Fruit fly (Drosophila melanogaster): ENCODE data around the gene CG18666.

dm6 chr2L:11003925-11004673, 30.5 kb upstream of the CG18666 start, which contains the start of gene RpL9:
- no peak for TF ChIP-seq CG8478 (optimal IDR thresholded peaks at IDR 0.05)
- peak in 1 of 2 experiments; percentile 38 for TF ChIP-seq CTCF (optimal IDR thresholded peaks at IDR 0.05)
